Worm (Caenorhabditis elegans): ENCODE measurements around the gene ags-3.

DNA sequence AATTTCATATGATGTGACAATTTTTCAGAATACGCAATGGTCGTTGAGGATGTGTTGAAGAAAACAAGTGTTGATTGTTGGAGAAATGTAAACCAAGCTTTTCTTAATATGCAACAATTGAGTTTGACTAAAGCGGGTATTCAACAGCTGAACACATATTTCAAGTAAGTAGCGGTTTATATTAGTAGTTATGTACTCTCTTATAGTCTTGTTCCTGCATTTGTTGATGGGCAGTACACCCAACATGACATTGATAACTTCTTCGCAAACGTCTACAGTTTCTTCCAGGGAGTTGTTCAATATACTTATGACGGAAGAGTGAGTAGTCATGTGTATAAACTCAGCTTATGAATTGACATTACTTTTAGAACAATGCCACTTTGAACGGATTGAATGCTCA, 27.4 kb upstream of the ags-3 start:
- TF ChIP-seq ces-1 (GFP tag; optimal IDR thresholded peaks at IDR 0.05) (no peak), nhr-237 (tag; optimal IDR thresholded peaks at IDR 0.05) (no peak), pax-3 (tag; optimal IDR thresholded peaks at IDR 0.05) (no peak), skn-1 (tag; optimal IDR thresholded peaks at IDR 0.05) (no peak), nhr-11 (tag; optimal IDR thresholded peaks at IDR 0.05) (no peak), C34B4.2 (tag; optimal IDR thresholded peaks at IDR 0.05) (no peak), Y116A8C.19 (tag; optimal IDR thresholded peaks at IDR 0.05; ENCODE audit: borderline replicate concordance) (no peak), lsy-2 (tag; optimal IDR thresholded peaks at IDR 0.05) (no peak), mep-1 (tag; optimal IDR thresholded peaks at IDR 0.05) (no peak), snpc-4 (tag; optimal IDR thresholded peaks at IDR 0.05) (no peak), unc-62 (GFP tag; optimal IDR thresholded peaks at IDR 0.05) (no peak), ceh-88 (GFP tag; IDR thresholded peaks at IDR 0.05) (no peak), nhr-12 (tag; optimal IDR thresholded peaks at IDR 0.05) (no peak), lin-35 (GFP tag; optimal IDR thresholded peaks at IDR 0.05) (no peak)

All from whole organism, L1 larva.